Worm (Caenorhabditis elegans) whole organism, young adult: ENCODE measurements around the gene rpn-3.

Experiments
- F49E8.2 ChIP-seq: sonication (generic microtip); optimal IDR thresholded peaks from 3 replicates; lab custom pipeline; 2017; ENCODE audit warnings: missing genetic modification characterization, mild to moderate bottlenecking, missing compliant biosample characterization, antibody characterized with exemption, moderate library complexity; ENCODE audit not compliant: insufficient read depth
- Y53G8AR.9 ChIP-seq: fragments of 200-800 bp; sonication (Bioruptor generic); conservative IDR thresholded peaks from 2 replicates; pipeline ENCODE4 v1.3.6; 2022; ENCODE audit warnings: missing genetic modification reagents, missing genetic modification characterization, missing compliant biosample characterization
- Y56A3A.18 ChIP-seq: fragments of 200-800 bp; sonication (Bioruptor generic); IDR thresholded peaks from 2 replicates; pipeline ENCODE4 v1.3.6; 2022; ENCODE audit warnings: missing genetic modification reagents, missing genetic modification characterization, missing compliant biosample characterization
- ama-1 ChIP-seq, 3 experiments: fragments of 150-350 bp in 1 of 3; sonication (generic microtip) in 2 of 3; optimal IDR thresholded peaks; 2 replicates each; lab custom pipeline; 2014 to 2018; ENCODE audit warnings: missing biosample characterization in 2 of 3, missing genetic modification characterization in 2 of 3, missing genetic modification reagents in 2 of 3
- ekl-4 ChIP-seq: fragments of 200-800 bp; sonication (Bioruptor generic); IDR thresholded peaks from 2 replicates; pipeline ENCODE4 v1.3.6; 2022; ENCODE audit warnings: missing genetic modification reagents, missing genetic modification characterization, missing compliant biosample characterization
- hlh-26 ChIP-seq: fragments of 200-800 bp; sonication (Bioruptor generic); conservative IDR thresholded peaks from 2 replicates; pipeline ENCODE4 v1.3.6; 2022; ENCODE audit warnings: missing genetic modification reagents, missing genetic modification characterization, missing compliant biosample characterization
- lin-35 ChIP-seq, 3 experiments: fragments of 150-350 bp in 2 of 3; sonication (generic microtip) in 1 of 3; optimal IDR thresholded peaks; 2 replicates each; lab custom pipeline; 2014 to 2018; ENCODE audit warnings: missing biosample characterization in 3 of 3, missing genetic modification characterization in 3 of 3, missing genetic modification reagents in 3 of 3

DNA sequence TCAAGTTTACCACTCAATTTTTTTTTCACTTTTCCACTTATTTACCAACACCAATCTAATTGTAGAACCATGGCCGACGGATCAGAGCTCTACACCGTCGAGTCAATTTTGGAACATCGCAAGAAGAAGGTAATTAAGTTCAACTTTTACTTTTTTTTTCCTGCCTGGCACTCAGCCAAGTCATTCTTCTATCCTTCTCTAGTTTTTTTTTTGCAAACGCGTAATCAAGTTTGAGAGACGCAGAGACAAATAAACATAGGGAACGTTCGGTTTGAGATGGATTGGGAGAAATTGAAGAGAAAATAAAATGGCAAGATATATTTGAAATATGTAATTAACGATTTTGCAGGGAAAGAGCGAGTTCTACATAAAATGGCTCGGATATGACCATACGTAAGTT lies 20.9 kb upstream of the rpn-3 start, which contains the start of gene cec-1:
- TF ChIP-seq F49E8.2 (tag; lab: Kevin White, UChicago) (no peak), lin-35 (GFP tag; optimal IDR thresholded peaks at IDR 0.05; lab: Kevin White, UChicago) (no peak), ama-1 (optimal IDR thresholded peaks at IDR 0.05; lab: Kevin White, UChicago) (no peak), ama-1 (GFP tag; optimal IDR thresholded peaks at IDR 0.05; lab: Kevin White, UChicago) (no peak), ekl-4 (GFP tag; lab: Robert Waterston, UW) (no peak), hlh-26 (GFP tag; lab: Robert Waterston, UW) (no peak), Y53G8AR.9 (GFP tag; lab: Robert Waterston, UW) (no peak), Y56A3A.18 (GFP tag; lab: Robert Waterston, UW) (no peak)
